Fruit fly (Drosophila melanogaster): ENCODE results near the gene PH4alphaSG1.
A peak's percentile ranks its signal among the peaks of the same experiment; 100 is the strongest.

The PH4alphaSG1 gene

dm6 chr3R:30529570-30529969, 24.1 kb upstream of the PH4alphaSG1 start (continued):
- TF ChIP-seq CG11695 (GFP tag; IDR thresholded peaks at IDR 0.05), result 0 out of 3 replicates have a peak, but pooled peaks have one; percentile 10
- peak in 1 of 2 experiments; percentile 23 for TF ChIP-seq eve (GFP tag; optimal IDR thresholded peaks at IDR 0.05)
- no peak for TF ChIP-seq CG10565 (GFP tag; optimal IDR thresholded peaks at IDR 0.05)
- no peak for TF ChIP-seq CG5953 (GFP tag; IDR thresholded peaks at IDR 0.05)
- TF ChIP-seq dmrt99B (tag; optimal IDR thresholded peaks at IDR 0.05), result peak; percentile 2
- TF ChIP-seq bsh (GFP tag; optimal IDR thresholded peaks at IDR 0.05), result peak in 1 of 2 experiments; percentile 29
- peak; percentile 19 for TF ChIP-seq CG12391 (tag; optimal IDR thresholded peaks at IDR 0.05)
- no peak for TF ChIP-seq Ada2b (GFP tag; IDR thresholded peaks at IDR 0.05)
- peak; percentile 19 for TF ChIP-seq CG11504 (tag; optimal IDR thresholded peaks at IDR 0.05)
- TF ChIP-seq Hsf (GFP tag; optimal IDR thresholded peaks at IDR 0.05), result no peak
- TF ChIP-seq ssp (GFP tag; IDR thresholded peaks at IDR 0.05), result no peak
- no peak for TF ChIP-seq CG8944 (GFP tag; optimal IDR thresholded peaks at IDR 0.05)
- peak; percentile 28 for TF ChIP-seq gem (tag; optimal IDR thresholded peaks at IDR 0.05)
- TF ChIP-seq CG2712 (tag; optimal IDR thresholded peaks at IDR 0.05), result peak; percentile 6
- TF ChIP-seq phol (tag; optimal IDR thresholded peaks at IDR 0.05), result no peak
- no peak for TF ChIP-seq so (GFP tag; IDR thresholded peaks at IDR 0.05)
- TF ChIP-seq vvl (GFP tag; IDR thresholded peaks at IDR 0.05), result peak; percentile 20; the same call in 1 of the 2 replicates
- TF ChIP-seq seq (GFP tag; IDR thresholded peaks at IDR 0.05), result no peak
- peak; percentile 9 for TF ChIP-seq lab (GFP tag; optimal IDR thresholded peaks at IDR 0.05)

- no peak for TF ChIP-seq NC2α (GFP tag; optimal IDR thresholded peaks at IDR 0.05)
- TF ChIP-seq Med (GFP tag), result peak; percentile 52
- TF ChIP-seq sens (GFP tag), result peak; percentile 56
- TF ChIP-seq CG14441 (GFP tag; IDR thresholded peaks at IDR 0.05), result no peak
- peak; percentile 24 for TF ChIP-seq CG8478 (optimal IDR thresholded peaks at IDR 0.05)
- no peak for TF ChIP-seq disco-r (GFP tag; optimal IDR thresholded peaks at IDR 0.05)
- TF ChIP-seq CG9876 (GFP tag; optimal IDR thresholded peaks at IDR 0.05), result no peak
- TF ChIP-seq ssp (GFP tag; IDR thresholded peaks at IDR 0.05), result no peak
- 0 out of 3 replicates have a peak, but pooled peaks have one; percentile 28 for TF ChIP-seq ci (GFP tag; IDR thresholded peaks at IDR 0.05)
Observed at dm6 chr3R:30528692-30529305, 23.3 kb upstream of the PH4alphaSG1 start.

- TF ChIP-seq Dref (GFP tag; IDR thresholded peaks at IDR 0.05) (no peak), lilli (GFP tag; optimal IDR thresholded peaks at IDR 0.05) (no peak), z (GFP tag; IDR thresholded peaks at IDR 0.05) (no peak), CHES-1-like (GFP tag; optimal IDR thresholded peaks at IDR 0.05) (no peak), Max (GFP tag; optimal IDR thresholded peaks at IDR 0.05) (no peak), mld (GFP tag; IDR thresholded peaks at IDR 0.05; ENCODE audit: partially characterized antibody) (no peak), CG3163 (GFP tag; optimal IDR thresholded peaks at IDR 0.05) (no peak), CG6689 (GFP tag; IDR thresholded peaks at IDR 0.05) (no peak), slou (GFP tag; optimal IDR thresholded peaks at IDR 0.05) (no peak), Dbx (GFP tag; IDR thresholded peaks at IDR 0.05) (peak; percentile 25; the same call in 1 of the 3 replicates), HLH54F (GFP tag; optimal IDR thresholded peaks at IDR 0.05) (no peak), Drgx (GFP tag; IDR thresholded peaks at IDR 0.05) (peak; percentile 54), CG6765 (GFP tag; optimal IDR thresholded peaks at IDR 0.05) (no peak), kay (GFP tag; optimal IDR thresholded peaks at IDR 0.05) (peak; percentile 72), Abd-B (GFP tag; optimal IDR thresholded peaks at IDR 0.05) (no peak), CG12744 (GFP tag; optimal IDR thresholded peaks at IDR 0.05) (no peak), chm (GFP tag; IDR thresholded peaks at IDR 0.05) (peak; percentile 20; the same call in 1 of the 2 replicates), sd (tag; optimal IDR thresholded peaks at IDR 0.05) (peak; percentile 43), abd-A (tag; optimal IDR thresholded peaks at IDR 0.05) (peak; percentile 55), ATbp (GFP tag; optimal IDR thresholded peaks at IDR 0.05) (peak; percentile 21), CG9932 (GFP tag; IDR thresholded peaks at IDR 0.05) (no peak), CG14441 (GFP tag; IDR thresholded peaks at IDR 0.05) (no peak), CG9797 (GFP tag; optimal IDR thresholded peaks at IDR 0.05) (no peak)
Observed at dm6 chr3R:30526799-30527465, 21.5 kb upstream of the PH4alphaSG1 start, which contains the start of gene jdp. Gene jdp, minus strand, starts transcription at chr3R:30527037.
